Fruit fly (Drosophila melanogaster) whole organism, prepupa: Measurements from ENCODE around the gene CG34176.

ENCODE experiments used
- CG11294 ChIP-seq: fragments of 200-800 bp; sonication (Bioruptor generic); IDR thresholded peaks from 2 replicates; pipeline ENCODE4 v1.3.6; 2022; ENCODE audit warnings: missing biosample characterization, missing genetic modification characterization
- CG32006 ChIP-seq: fragments of 200-800 bp; sonication (Bioruptor generic); optimal IDR thresholded peaks from 3 replicates; lab custom pipeline; 2017; ENCODE audit warnings: missing biosample characterization, mild to moderate bottlenecking, missing genetic modification characterization
- CG6854 ChIP-seq: fragments of 200-800 bp; sonication (Bioruptor generic); optimal IDR thresholded peaks from 2 replicates; lab custom pipeline; 2017; ENCODE audit warnings: missing biosample characterization, mild to moderate bottlenecking, missing genetic modification characterization
- CG8632 ChIP-seq: fragments of 200-800 bp; sonication (Bioruptor generic); optimal IDR thresholded peaks from 3 replicates; lab custom pipeline; 2016; ENCODE audit warnings: missing biosample characterization, missing genetic modification characterization
- Lpt ChIP-seq: fragments of 200-800 bp; sonication (Bioruptor generic); optimal IDR thresholded peaks from 3 replicates; lab custom pipeline; 2016; ENCODE audit warnings: missing biosample characterization, missing genetic modification characterization
- Sox102F ChIP-seq: fragments of 200-800 bp; sonication (Bioruptor generic); optimal IDR thresholded peaks from 2 replicates; lab custom pipeline; 2016; ENCODE audit warnings: missing biosample characterization, mild to moderate bottlenecking, missing genetic modification characterization
- cyc ChIP-seq: fragments of 200-800 bp; sonication (Bioruptor generic); optimal IDR thresholded peaks from 3 replicates; lab custom pipeline; 2016; ENCODE audit warnings: missing biosample characterization, missing genetic modification characterization
- dsx ChIP-seq: fragments of 200-800 bp; optimal IDR thresholded peaks from 3 replicates; lab custom pipeline; 2019; ENCODE audit warnings: missing biosample characterization, mild to moderate bottlenecking, missing genetic modification characterization, moderate library complexity; ENCODE audit not compliant: poor library complexity, severe bottlenecking
- lz ChIP-seq: fragments of 200-800 bp; sonication (Bioruptor generic); optimal IDR thresholded peaks from 3 replicates; lab custom pipeline; 2016; ENCODE audit warnings: missing biosample characterization, missing genetic modification characterization

dm6 chr2L:4031203-4032096 lies 27.6 kb downstream of the CG34176 start, which contains the start of gene ed:
- TF ChIP-seq lz (GFP tag; lab: Kevin White, UChicago) (no peak), dsx (GFP tag; lab: Kevin White, UChicago) (no peak), CG11294 (GFP tag; lab: Robert Waterston, UW) (no peak), CG32006 (GFP tag; lab: Kevin White, UChicago) (no peak), CG8632 (no peak), cyc (GFP tag; lab: Kevin White, UChicago) (no peak), CG6854 (GFP tag; lab: Kevin White, UChicago) (no peak), Sox102F (no peak), Lpt (GFP tag; lab: Kevin White, UChicago) (no peak)
